Worm (Caenorhabditis elegans) whole organism, L3 larva: ENCODE data around the gene F35C11.5.

Source experiments
- R02D3.7 ChIP-seq: fragments of 150-350 bp; optimal IDR thresholded peaks from 2 replicates; lab custom pipeline; 2014; ENCODE audit warnings: missing biosample characterization, missing genetic modification characterization
- ZK546.5 ChIP-seq: sonication (generic microtip); optimal IDR thresholded peaks from 2 replicates; lab custom pipeline; 2017; ENCODE audit warnings: missing biosample characterization, missing genetic modification characterization
- aly-2 ChIP-seq: fragments of 150-350 bp; optimal IDR thresholded peaks from 2 replicates; lab custom pipeline; 2014; ENCODE audit warnings: missing biosample characterization, missing genetic modification characterization
- ama-1 ChIP-seq: fragments of 150-350 bp; optimal IDR thresholded peaks from 2 replicates; lab custom pipeline; 2018
- ceh-28 ChIP-seq: fragments of 150-350 bp; optimal IDR thresholded peaks from 2 replicates; lab custom pipeline; 2014; ENCODE audit warnings: missing biosample characterization, missing genetic modification reagents, missing genetic modification characterization
- ceh-9 ChIP-seq: sonication (generic microtip); optimal IDR thresholded peaks from 2 replicates; lab custom pipeline; 2018; ENCODE audit warnings: missing biosample characterization, missing genetic modification characterization
- daf-12 ChIP-seq: fragments of 150-350 bp; optimal IDR thresholded peaks from 2 replicates; lab custom pipeline; 2014; ENCODE audit warnings: missing biosample characterization, missing genetic modification reagents, missing genetic modification characterization
- egl-5 ChIP-seq: fragments of 150-350 bp; optimal IDR thresholded peaks from 2 replicates; lab custom pipeline; 2017; ENCODE audit warnings: missing biosample characterization, missing genetic modification reagents, missing genetic modification characterization, inconsistent platforms
- elt-1 ChIP-seq: fragments of 150-350 bp; optimal IDR thresholded peaks from 2 replicates; lab custom pipeline; 2014; ENCODE audit warnings: missing biosample characterization, missing genetic modification characterization
- elt-2 ChIP-seq: sonication (generic microtip); optimal IDR thresholded peaks from 2 replicates; lab custom pipeline; 2016; ENCODE audit warnings: missing genetic modification reagents, mild to moderate bottlenecking, missing genetic modification characterization, missing compliant biosample characterization
- elt-3 ChIP-seq, 3 experiments: fragments of 150-350 bp in 1 of 3; sonication (generic microtip) in 2 of 3; optimal IDR thresholded peaks; 2 replicates in 2 of 3; 4 replicates in 1 of 3; lab custom pipeline; 2014 to 2017; ENCODE audit warnings: missing biosample characterization in 3 of 3, missing genetic modification characterization in 3 of 3
- fkh-2 ChIP-seq: fragments of 150-350 bp; optimal IDR thresholded peaks from 2 replicates; lab custom pipeline; 2014; ENCODE audit warnings: missing biosample characterization, missing genetic modification reagents, missing genetic modification characterization
- fos-1 ChIP-seq: fragments of 150-350 bp; optimal IDR thresholded peaks from 2 replicates; lab custom pipeline; 2014; ENCODE audit warnings: missing biosample characterization, missing genetic modification characterization
- hmg-11 ChIP-seq: sonication (generic microtip); optimal IDR thresholded peaks from 2 replicates; lab custom pipeline; 2016; ENCODE audit warnings: missing genetic modification characterization, missing compliant biosample characterization
- jun-1 ChIP-seq: fragments of 150-350 bp; optimal IDR thresholded peaks from 2 replicates; lab custom pipeline; 2014; ENCODE audit warnings: missing biosample characterization, missing genetic modification reagents, missing genetic modification characterization
- lin-15B ChIP-seq: fragments of 150-350 bp; optimal IDR thresholded peaks from 2 replicates; lab custom pipeline; 2014; ENCODE audit warnings: missing biosample characterization, missing genetic modification characterization
- lin-39 ChIP-seq: fragments of 150-350 bp; optimal IDR thresholded peaks from 2 replicates; lab custom pipeline; 2018; ENCODE audit warnings: missing biosample characterization, missing genetic modification reagents, missing genetic modification characterization
- lsy-12 ChIP-seq: sonication (generic microtip); optimal IDR thresholded peaks from 2 replicates; lab custom pipeline; 2016; ENCODE audit warnings: mild to moderate bottlenecking, missing genetic modification characterization, missing compliant biosample characterization
- mdl-1 ChIP-seq: fragments of 150-350 bp; optimal IDR thresholded peaks from 2 replicates; lab custom pipeline; 2014; ENCODE audit warnings: missing biosample characterization, missing genetic modification characterization
- nfya-1 ChIP-seq: sonication (generic microtip); optimal IDR thresholded peaks from 2 replicates; lab custom pipeline; 2017; ENCODE audit warnings: missing genetic modification characterization, mild to moderate bottlenecking, missing compliant biosample characterization, antibody characterized with exemption, moderate library complexity; ENCODE audit not compliant: insufficient read depth
- nhr-11 ChIP-seq: fragments of 150-350 bp; optimal IDR thresholded peaks from 2 replicates; lab custom pipeline; 2014; ENCODE audit warnings: missing biosample characterization, missing genetic modification characterization
- nhr-23 ChIP-seq: fragments of 150-350 bp; optimal IDR thresholded peaks from 2 replicates; lab custom pipeline; 2014; ENCODE audit warnings: missing biosample characterization, missing genetic modification reagents, missing genetic modification characterization
- nhr-25 ChIP-seq: sonication (generic microtip); optimal IDR thresholded peaks from 2 replicates; lab custom pipeline; 2017; ENCODE audit warnings: missing biosample characterization, missing genetic modification characterization
- nhr-28 ChIP-seq: fragments of 150-350 bp; optimal IDR thresholded peaks from 2 replicates; lab custom pipeline; 2014; ENCODE audit warnings: missing biosample characterization, missing genetic modification characterization
- nhr-43 ChIP-seq: sonication (generic microtip); optimal IDR thresholded peaks from 2 replicates; lab custom pipeline; 2016; ENCODE audit warnings: mild to moderate bottlenecking, missing genetic modification characterization, missing compliant biosample characterization; ENCODE audit not compliant: poor library complexity, severe bottlenecking
- nhr-76 ChIP-seq: fragments of 150-350 bp; sonication (generic microtip); optimal IDR thresholded peaks from 5 replicates; lab custom pipeline; 2014; ENCODE audit warnings: missing biosample characterization, missing genetic modification characterization
- nhr-77 ChIP-seq: fragments of 150-350 bp; optimal IDR thresholded peaks from 2 replicates; lab custom pipeline; 2014; ENCODE audit warnings: missing biosample characterization, missing genetic modification characterization
- pha-4 ChIP-seq: fragments of 150-350 bp; optimal IDR thresholded peaks from 2 replicates; lab custom pipeline; 2014; ENCODE audit warnings: missing biosample characterization, missing genetic modification reagents, missing genetic modification characterization
- pqm-1 ChIP-seq: fragments of 150-350 bp; optimal IDR thresholded peaks from 2 replicates; lab custom pipeline; 2017; ENCODE audit warnings: missing biosample characterization, missing genetic modification characterization, inconsistent platforms
- snpc-4 ChIP-seq: fragments of 150-350 bp; optimal IDR thresholded peaks from 2 replicates; lab custom pipeline; 2014; ENCODE audit warnings: missing biosample characterization, missing genetic modification characterization
- tbx-2 ChIP-seq: sonication (generic microtip); optimal IDR thresholded peaks from 2 replicates; lab custom pipeline; 2016; ENCODE audit warnings: mild to moderate bottlenecking, missing genetic modification characterization, missing compliant biosample characterization
- unc-39 ChIP-seq: sonication (generic microtip); optimal IDR thresholded peaks from 4 replicates; lab custom pipeline; 2017; ENCODE audit warnings: missing biosample characterization, missing genetic modification characterization
- zag-1 ChIP-seq: fragments of 150-350 bp; optimal IDR thresholded peaks from 2 replicates; lab custom pipeline; 2014; ENCODE audit warnings: missing biosample characterization, missing genetic modification characterization
- ztf-11 ChIP-seq: fragments of 150-350 bp; optimal IDR thresholded peaks from 2 replicates; lab custom pipeline; 2014; ENCODE audit warnings: missing biosample characterization, missing genetic modification characterization
- ztf-4 ChIP-seq: fragments of 150-350 bp; optimal IDR thresholded peaks from 2 replicates; lab custom pipeline; 2014; ENCODE audit warnings: missing biosample characterization, missing genetic modification characterization

F35C11.5 gene

ce11 chrII:8263562-8263961, 10.0 kb downstream of the F35C11.5 start:
- no peak for TF ChIP-seq pha-4 (tag; lab: Kevin White, UChicago)
- no peak for TF ChIP-seq zag-1 (tag; lab: Kevin White, UChicago)
- TF ChIP-seq mdl-1 (tag; lab: Kevin White, UChicago), result no peak
- TF ChIP-seq nhr-43, result peak; percentile 27
- no peak for TF ChIP-seq snpc-4 (tag; lab: Kevin White, UChicago)
- TF ChIP-seq lsy-12, result no peak
- peak; percentile 16 for TF ChIP-seq nhr-25 (tag; lab: Kevin White, UChicago)
- TF ChIP-seq ceh-9, result no peak
- no peak for TF ChIP-seq daf-12
- no peak for TF ChIP-seq elt-3 (tag; optimal IDR thresholded peaks at IDR 0.05; lab: Kevin White, UChicago)
- TF ChIP-seq nhr-23 (tag; lab: Kevin White, UChicago), result peak; percentile 51
- TF ChIP-seq, all 47 proteins: peak for 3

ce11 chrII:8264619-8265018, 11.1 kb downstream of the F35C11.5 start, which contains the start of gene srdh-1:
TSS of gene srdh-1 (plus strand) at chrII:8264661.
- no peak for TF ChIP-seq elt-2
- peak; percentile 13 for TF ChIP-seq nhr-43
- TF ChIP-seq lsy-12, result no peak
- no peak for TF ChIP-seq jun-1
- TF ChIP-seq lin-15B (tag; lab: Kevin White, UChicago), result no peak
- TF ChIP-seq aly-2 (tag; lab: Kevin White, UChicago), result no peak
- no peak for TF ChIP-seq daf-12
- TF ChIP-seq snpc-4 (tag; lab: Kevin White, UChicago), result no peak
- TF ChIP-seq, all 47 proteins: peak for 1

ce11 chrII:8266559-8266958, 13.0 kb downstream of the F35C11.5 start:
- TF ChIP-seq hmg-11 (tag; lab: Kevin White, UChicago) (no peak), ztf-4 (tag; lab: Kevin White, UChicago) (no peak), elt-1 (tag; lab: Kevin White, UChicago) (no peak), pqm-1 (tag; lab: Kevin White, UChicago) (peak; percentile 12), elt-3 (tag; optimal IDR thresholded peaks at IDR 0.05; lab: Kevin White, UChicago) (peak in 2 of 3 experiments; percentile 29 to 63), elt-2 (peak; percentile 82), nhr-23 (tag; lab: Kevin White, UChicago) (peak; percentile 13), nhr-11 (tag; lab: Kevin White, UChicago) (no peak), ZK546.5 (tag; lab: Kevin White, UChicago) (no peak)

- TF ChIP-seq ama-1 (no peak), nhr-43 (peak; percentile 2)
Measured at ce11 chrII:8267679-8268078, 14.1 kb downstream of the F35C11.5 start.

- TF ChIP-seq nfya-1 (tag; lab: Kevin White, UChicago), result no peak
- no peak for TF ChIP-seq ztf-4 (tag; lab: Kevin White, UChicago)
- no peak for TF ChIP-seq elt-2
- no peak for TF ChIP-seq lin-39 (tag; lab: Kevin White, UChicago)
- TF ChIP-seq nhr-77, result no peak
- no peak for TF ChIP-seq hmg-11 (tag; lab: Kevin White, UChicago)
- no peak for TF ChIP-seq jun-1
- TF ChIP-seq pha-4 (tag; lab: Kevin White, UChicago), result no peak
- no peak for TF ChIP-seq R02D3.7 (tag; lab: Kevin White, UChicago)
- TF ChIP-seq aly-2 (tag; lab: Kevin White, UChicago), result no peak
- TF ChIP-seq lsy-12, result no peak
- TF ChIP-seq nhr-28, result no peak
- no peak for TF ChIP-seq fos-1 (tag; lab: Kevin White, UChicago)
- no peak for TF ChIP-seq unc-39 (tag; lab: Kevin White, UChicago)
- no peak for TF ChIP-seq nhr-76
- TF ChIP-seq zag-1 (tag; lab: Kevin White, UChicago), result no peak
- TF ChIP-seq ztf-11, result no peak
Measured at ce11 chrII:8269351-8269750, 15.8 kb downstream of the F35C11.5 start, which contains the start of gene K01C8.2. TSS of gene K01C8.2 (minus strand) at chrII:8269451.

ce11 chrII:8269855-8270647, 16.5 kb downstream of the F35C11.5 start, which contains the start of gene tdc-1:
TSS of gene tdc-1 (plus strand) at chrII:8270597.
- TF ChIP-seq R02D3.7 (tag; lab: Kevin White, UChicago) (no peak), fkh-2 (tag; lab: Kevin White, UChicago) (no peak), elt-3 (tag; optimal IDR thresholded peaks at IDR 0.05; lab: Kevin White, UChicago) (no peak), tbx-2 (no peak), nhr-11 (tag; lab: Kevin White, UChicago) (no peak), daf-12 (no peak), egl-5 (tag; lab: Kevin White, UChicago) (no peak), ceh-28 (tag; lab: Kevin White, UChicago) (no peak), elt-2 (no peak)
